Fruit fly (Drosophila melanogaster) whole organism, embryonic: Measurements from ENCODE around the gene CG1965.

ENCODE experiments used
- Antp ChIP-seq: fragments of 200-800 bp; sonication (Bioruptor generic); optimal IDR thresholded peaks from 3 replicates; lab custom pipeline; 2016; ENCODE audit warnings: missing biosample characterization, missing genetic modification characterization
- CG13296 ChIP-seq: fragments of 200-800 bp; sonication (Bioruptor generic); optimal IDR thresholded peaks from 3 replicates; lab custom pipeline; 2018; ENCODE audit warnings: missing biosample characterization, mild to moderate bottlenecking, missing genetic modification characterization
- CG15073 ChIP-seq: fragments of 200-800 bp; sonication (Bioruptor generic); optimal IDR thresholded peaks from 2 replicates; lab custom pipeline; 2016; ENCODE audit warnings: missing biosample characterization, missing genetic modification characterization
- CG16813 ChIP-seq: fragments of 200-800 bp; sonication (Bioruptor generic); IDR thresholded peaks from 3 replicates; pipeline ENCODE4 v1.3.6; 2022; ENCODE audit warnings: missing biosample characterization, missing genetic modification characterization; ENCODE audit not compliant: partially characterized antibody
- CG18476 ChIP-seq: fragments of 200-800 bp; sonication (Bioruptor generic); optimal IDR thresholded peaks from 2 replicates; lab custom pipeline; 2016; ENCODE audit warnings: missing biosample characterization, mild to moderate bottlenecking, missing genetic modification characterization
- CG18764 ChIP-seq: fragments of 200-800 bp; sonication (Bioruptor generic); optimal IDR thresholded peaks from 3 replicates; lab custom pipeline; 2016; ENCODE audit warnings: missing biosample characterization, missing genetic modification characterization
- Doc2 ChIP-seq: fragments of 200-800 bp; sonication (Bioruptor generic); IDR thresholded peaks from 2 replicates; pipeline ENCODE4 v1.3.6; 2022; ENCODE audit warnings: missing biosample characterization, missing genetic modification characterization
- Trl ChIP-seq, 3 experiments: fragments of >200 bp in 2 of 3; fragments of 200-800 bp in 1 of 3; sonication (Bioruptor generic) in 1 of 3; optimal IDR thresholded peaks; 2 replicates in 1 of 3; 3 replicates in 2 of 3; lab custom pipeline; 2016 to 2017; ENCODE audit warnings: missing biosample characterization in 1 of 3, missing genetic modification characterization in 1 of 3
- fd102C ChIP-seq: fragments of 200-800 bp; sonication (Bioruptor generic); optimal IDR thresholded peaks from 2 replicates; lab custom pipeline; 2018; ENCODE audit warnings: missing biosample characterization, mild to moderate bottlenecking, missing genetic modification characterization, moderate library complexity
- kah ChIP-seq: fragments of 200-800 bp; sonication (Bioruptor generic); optimal IDR thresholded peaks from 2 replicates; lab custom pipeline; 2018; ENCODE audit warnings: missing biosample characterization, mild to moderate bottlenecking, missing genetic modification characterization
- prd ChIP-seq, 3 experiments: fragments of >200 bp in 2 of 3; fragments of 200-800 bp in 1 of 3; sonication (Bioruptor generic) in 1 of 3; optimal IDR thresholded peaks in 2 of 3; IDR thresholded peaks in 1 of 3; 2 replicates in 2 of 3; 3 replicates in 1 of 3; pipeline versions ENCODE4 v1.3.6 to Lab custom; 2017 to 2022; ENCODE audit warnings: missing biosample characterization in 1 of 3, missing genetic modification characterization in 1 of 3
- psq ChIP-seq: fragments of 200-800 bp; sonication (Bioruptor generic); optimal IDR thresholded peaks from 2 replicates; lab custom pipeline; 2017; ENCODE audit warnings: missing biosample characterization, missing genetic modification characterization
- repo ChIP-seq: fragments of 200-800 bp; sonication (Bioruptor generic); optimal IDR thresholded peaks from 2 replicates; lab custom pipeline; 2016; ENCODE audit warnings: missing biosample characterization, missing genetic modification characterization

DNA sequence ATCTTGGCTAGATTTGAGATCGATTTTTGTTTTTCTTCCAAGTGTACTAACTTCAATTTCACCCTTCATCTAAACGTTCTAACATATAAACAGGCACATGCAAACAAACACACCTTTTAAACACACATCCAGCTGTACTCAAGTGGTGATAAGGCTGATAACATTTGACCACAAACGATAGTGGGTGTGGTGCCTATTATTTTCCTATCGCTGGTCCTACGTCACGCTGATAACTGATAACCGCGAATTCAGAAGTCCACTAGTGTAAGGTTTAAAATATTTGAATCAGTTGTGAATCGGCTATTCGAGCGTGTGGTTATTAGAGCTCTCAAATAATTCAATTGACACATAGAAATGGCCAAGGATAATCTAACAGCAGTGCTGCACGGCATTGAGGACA, 15.0 kb upstream of the CG1965 start, which contains the start of gene Sodh1:
- TF ChIP-seq CG15073 (GFP tag; lab: Kevin White, UChicago) (no peak), prd (optimal IDR thresholded peaks at IDR 0.05; lab: Kevin White, UChicago) (no peak), prd (GFP tag; IDR thresholded peaks at IDR 0.05; lab: Robert Waterston, UW) (no peak), CG13296 (GFP tag; lab: Kevin White, UChicago) (no peak), Doc2 (GFP tag; lab: Robert Waterston, UW) (no peak), repo (no peak), psq (GFP tag; lab: Kevin White, UChicago) (no peak), CG16813 (GFP tag; lab: Robert Waterston, UW) (no peak), CG18476 (GFP tag; lab: Kevin White, UChicago) (no peak), Trl (optimal IDR thresholded peaks at IDR 0.05; lab: Kevin White, UChicago) (no peak), Trl (GFP tag; optimal IDR thresholded peaks at IDR 0.05; lab: Kevin White, UChicago) (no peak), Antp (GFP tag; lab: Kevin White, UChicago) (no peak), fd102C (GFP tag; lab: Kevin White, UChicago) (no peak), CG18764 (GFP tag; lab: Kevin White, UChicago) (no peak), kah (GFP tag; lab: Kevin White, UChicago) (no peak)
